Worm (Caenorhabditis elegans): ENCODE measurements around the gene K01A11.1.

K01A11.1 gene

DNA sequence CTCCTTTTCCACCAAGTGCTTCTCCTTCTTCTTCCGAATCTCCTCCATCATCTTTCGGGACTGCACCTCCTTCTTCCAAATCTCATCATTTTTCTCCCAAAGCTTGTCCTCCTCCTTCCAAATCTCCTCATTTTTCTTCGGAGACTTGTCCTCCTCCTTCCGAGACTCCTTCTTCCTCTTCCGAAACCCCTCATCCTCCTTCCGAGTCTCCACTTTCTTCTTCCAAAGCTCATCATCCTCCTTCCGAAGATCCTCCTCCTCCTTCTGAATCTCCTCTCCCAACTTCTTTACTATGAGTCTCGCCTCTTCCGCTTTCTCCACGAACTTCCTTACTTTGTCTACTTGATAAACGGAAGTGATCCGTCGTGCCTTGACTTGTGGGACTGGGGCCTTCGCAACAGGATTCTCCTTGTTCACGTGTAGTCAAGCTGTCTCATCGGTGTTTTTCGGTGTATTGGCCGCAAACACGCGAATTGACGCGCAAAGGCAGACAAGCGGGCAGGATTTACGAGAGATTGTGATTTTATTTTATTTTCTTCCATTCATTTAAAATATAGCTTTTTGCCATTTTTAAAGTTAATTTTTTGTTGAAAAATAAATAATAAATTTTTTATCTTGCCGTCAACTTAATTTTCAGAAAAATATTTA lies 21.4 kb upstream of the K01A11.1 start, which contains the start of the genes K01A11.3 and C34C12.12:
K01A11.3 (minus strand) TSS at position 51 of the 648 bp plus-strand sequence.
C34C12.12 (plus strand) TSS at position 632 of the 648 bp plus-strand sequence.
- no peak for TF ChIP-seq F13H6.1 (tag; optimal IDR thresholded peaks at IDR 0.05)

DNA sequence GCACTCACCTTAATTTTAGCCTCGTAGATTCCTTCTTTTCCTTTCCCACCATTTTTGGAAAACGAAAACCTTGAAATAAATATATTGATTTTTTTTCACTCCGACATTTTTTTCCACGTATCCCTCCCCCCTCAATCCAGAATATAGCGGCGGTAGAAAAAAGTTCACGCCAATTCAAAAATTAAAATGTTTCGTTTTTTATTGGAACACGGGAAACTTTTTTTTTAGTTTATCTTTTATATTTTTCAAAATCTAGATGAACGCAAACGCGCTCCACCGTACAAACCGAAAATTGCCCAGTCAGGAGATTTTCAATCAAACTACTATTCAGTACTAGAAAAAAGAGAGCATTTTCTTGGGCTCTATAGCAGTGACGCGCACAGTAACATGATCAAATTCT lies 12.9 kb upstream of the K01A11.1 start, which contains the start of gene spe-41:
spe-41 (minus strand) TSS at position 72 of the 400 bp plus-strand sequence.
- TF ChIP-seq ceh-48 (tag; optimal IDR thresholded peaks at IDR 0.05) (no peak), hlh-15 (tag; optimal IDR thresholded peaks at IDR 0.05) (no peak), pag-3 (tag; optimal IDR thresholded peaks at IDR 0.05; ENCODE audit: borderline replicate concordance) (no peak), ceh-2 (tag; optimal IDR thresholded peaks at IDR 0.05) (no peak), unc-55 (GFP tag; optimal IDR thresholded peaks at IDR 0.05) (no peak), ahr-1 (tag; optimal IDR thresholded peaks at IDR 0.05) (no peak), ceh-30 (tag; optimal IDR thresholded peaks at IDR 0.05) (no peak), dmd-4 (tag; optimal IDR thresholded peaks at IDR 0.05; ENCODE audit: borderline replicate concordance) (no peak), tbx-7 (tag; optimal IDR thresholded peaks at IDR 0.05) (no peak), K09A11.1 (tag; optimal IDR thresholded peaks at IDR 0.05; ENCODE audit: insufficient read depth) (no peak), pax-1 (tag; optimal IDR thresholded peaks at IDR 0.05) (no peak), ceh-14 (tag; optimal IDR thresholded peaks at IDR 0.05) (no peak), hlh-6 (tag; optimal IDR thresholded peaks at IDR 0.05) (no peak), npax-4 (tag; optimal IDR thresholded peaks at IDR 0.05) (no peak), ceh-34 (tag; optimal IDR thresholded peaks at IDR 0.05) (no peak), pqm-1 (tag; optimal IDR thresholded peaks at IDR 0.05) (no peak), Y22D7AL.16 (tag; optimal IDR thresholded peaks at IDR 0.05) (no peak), gmeb-2 (tag; optimal IDR thresholded peaks at IDR 0.05) (no peak)

DNA sequence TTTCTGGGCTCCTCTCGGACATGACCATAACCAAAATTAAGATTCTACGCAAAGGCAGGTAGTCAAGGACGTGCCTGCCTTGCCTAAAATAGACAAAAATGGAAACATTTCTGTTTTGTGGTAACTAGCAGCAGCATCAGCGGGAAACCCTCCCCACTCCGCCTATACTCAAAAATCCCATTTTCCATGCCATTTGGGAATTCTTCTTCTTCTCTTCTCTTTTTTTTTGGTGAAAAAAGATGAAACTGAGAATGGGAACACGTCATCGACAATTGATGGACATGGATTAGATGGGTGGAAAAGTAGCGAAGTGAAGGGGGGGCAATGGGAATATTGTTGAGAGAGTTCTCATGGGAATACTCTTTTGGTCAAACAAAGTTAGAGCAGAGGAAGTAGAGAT lies 5.9 kb upstream of the K01A11.1 start:
- TF ChIP-seq ceh-9 (tag; optimal IDR thresholded peaks at IDR 0.05), result no peak
- TF ChIP-seq K09A11.1 (tag; optimal IDR thresholded peaks at IDR 0.05; ENCODE audit: insufficient read depth), result no peak
- TF ChIP-seq lin-11 (tag; optimal IDR thresholded peaks at IDR 0.05), result no peak
- TF ChIP-seq fkh-10 (GFP tag; optimal IDR thresholded peaks at IDR 0.05), result no peak
- no peak for TF ChIP-seq unc-3 (GFP tag; conservative IDR thresholded peaks at IDR 0.05)
- TF ChIP-seq unc-3 (tag; optimal IDR thresholded peaks at IDR 0.05), result peak; percentile 17
- TF ChIP-seq unc-55 (GFP tag; optimal IDR thresholded peaks at IDR 0.05), result peak; percentile 43

DNA sequence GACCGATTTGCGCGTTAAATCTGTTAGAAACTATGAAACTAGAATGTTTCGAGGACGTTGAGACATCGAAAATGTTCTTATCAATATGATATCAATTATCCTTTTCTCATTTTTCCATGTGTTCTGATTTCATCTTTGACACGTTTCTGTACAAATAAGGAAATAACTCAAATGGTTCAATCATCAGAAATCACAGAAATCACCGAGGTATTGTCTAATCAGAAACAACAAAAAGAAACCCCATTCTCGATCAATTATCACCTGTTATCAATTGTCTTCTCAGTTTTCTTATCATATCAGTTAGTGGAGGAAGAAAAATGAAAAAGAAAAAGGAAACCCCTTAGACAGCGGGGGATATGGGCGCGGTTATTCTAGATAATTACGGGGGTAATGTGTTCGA lies 3.9 kb upstream of the K01A11.1 start:
- peak; percentile 90 for TF ChIP-seq elt-2 (tag; optimal IDR thresholded peaks at IDR 0.05)
- no peak for TF ChIP-seq pag-3 (tag; optimal IDR thresholded peaks at IDR 0.05; ENCODE audit: borderline replicate concordance)
- no peak for TF ChIP-seq pax-1 (tag; optimal IDR thresholded peaks at IDR 0.05)
- TF ChIP-seq tbx-2 (tag; optimal IDR thresholded peaks at IDR 0.05), result no peak
- no peak for TF ChIP-seq sox-4 (tag; optimal IDR thresholded peaks at IDR 0.05)

DNA sequence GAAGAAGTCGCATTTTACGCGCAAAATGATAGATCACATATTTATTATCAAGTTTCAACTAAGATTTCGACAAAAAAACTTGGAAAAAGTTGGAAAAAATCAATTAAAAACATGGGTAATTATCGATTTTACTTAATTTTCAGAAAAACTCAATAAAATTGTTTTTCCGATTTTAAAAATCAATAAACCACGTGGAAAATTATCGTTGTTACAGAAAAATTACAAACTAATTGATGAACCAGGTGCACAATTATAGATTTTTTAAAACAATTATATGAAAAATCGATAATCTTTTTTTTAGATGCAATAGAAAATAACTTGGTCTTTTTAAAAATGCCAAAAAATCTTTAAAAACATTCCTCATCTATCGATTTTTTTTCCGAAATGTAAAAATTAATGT lies 618 bp downstream of the K01A11.1 start:
- TF ChIP-seq unc-86 (tag; optimal IDR thresholded peaks at IDR 0.05) (no peak), ahr-1 (tag; optimal IDR thresholded peaks at IDR 0.05) (no peak), elt-4 (tag; optimal IDR thresholded peaks at IDR 0.05) (no peak), syd-9 (tag; optimal IDR thresholded peaks at IDR 0.05) (no peak), ceh-19 (GFP tag; optimal IDR thresholded peaks at IDR 0.05) (no peak), C08G9.2 (tag; optimal IDR thresholded peaks at IDR 0.05) (no peak), T23F11.4 (GFP tag; optimal IDR thresholded peaks at IDR 0.05) (no peak), ceh-18 (tag; optimal IDR thresholded peaks at IDR 0.05) (no peak), nhr-11 (tag; optimal IDR thresholded peaks at IDR 0.05) (no peak)
